Worm (Caenorhabditis elegans) whole organism, mixed stage, embryonic: ENCODE data around the gene ogdh-1.

Experiments used
- ceh-39 ChIP-seq: fragments of 150-350 bp; optimal IDR thresholded peaks from 2 replicates; lab custom pipeline; 2014; ENCODE audit warnings: missing biosample characterization, missing genetic modification characterization
- ces-1 ChIP-seq: fragments of 150-350 bp; optimal IDR thresholded peaks from 2 replicates; lab custom pipeline; 2014; ENCODE audit warnings: missing biosample characterization, missing genetic modification reagents, missing genetic modification characterization
- lsy-2 ChIP-seq: fragments of 150-350 bp; optimal IDR thresholded peaks from 2 replicates; lab custom pipeline; 2014; ENCODE audit warnings: missing biosample characterization, missing genetic modification characterization
- mep-1 ChIP-seq: fragments of 150-350 bp; optimal IDR thresholded peaks from 2 replicates; lab custom pipeline; 2017; ENCODE audit warnings: missing biosample characterization, missing genetic modification reagents, missing genetic modification characterization, inconsistent platforms
- sem-2 ChIP-seq: fragments of 200-800 bp; sonication (Bioruptor generic); optimal IDR thresholded peaks from 2 replicates; lab custom pipeline; 2018; ENCODE audit warnings: mild to moderate bottlenecking, missing genetic modification characterization, missing compliant biosample characterization
- ztf-11 ChIP-seq: fragments of 150-350 bp; optimal IDR thresholded peaks from 2 replicates; lab custom pipeline; 2014; ENCODE audit warnings: missing biosample characterization, missing genetic modification characterization

DNA sequence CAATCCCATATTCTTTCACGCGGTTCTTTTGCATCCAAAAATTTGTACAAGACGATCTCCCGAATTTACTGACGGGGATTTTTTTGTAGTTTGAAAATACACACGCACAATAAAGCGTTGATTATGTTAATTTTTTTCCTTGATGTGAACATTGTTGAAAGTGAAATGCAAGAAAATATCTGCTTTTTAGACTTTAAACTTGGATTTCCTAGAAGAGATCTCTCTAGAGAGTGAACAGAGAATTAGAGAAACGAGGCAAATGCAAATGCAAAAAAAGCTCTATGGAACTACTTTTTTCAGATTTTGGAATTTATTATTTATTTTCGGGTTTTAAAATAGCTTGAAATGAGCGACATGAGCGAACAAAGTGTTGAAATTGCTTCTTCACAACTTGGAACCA, 38.7 kb downstream of the ogdh-1 start, which contains the start of gene F29B9.1:
- no peak for TF ChIP-seq sem-2 (GFP tag; lab: Kevin White, UChicago)
- TF ChIP-seq lsy-2: no peak
- no peak for TF ChIP-seq ztf-11 (tag; lab: Kevin White, UChicago)
- TF ChIP-seq ceh-39 (tag; lab: Kevin White, UChicago): no peak
- no peak for TF ChIP-seq mep-1 (tag; lab: Kevin White, UChicago)
- no peak for TF ChIP-seq ces-1 (GFP tag; lab: Kevin White, UChicago)
